Fruit fly (Drosophila melanogaster) whole organism, embryonic: Measurements from ENCODE around the gene UbcE2M.
A peak's percentile ranks its signal among the peaks of the same experiment; 100 is the strongest.

ENCODE experiments used
- ATbp ChIP-seq: fragments of 200-800 bp; sonication (Bioruptor generic); optimal IDR thresholded peaks from 2 replicates; lab custom pipeline; 2017; ENCODE audit warnings: missing biosample characterization, mild to moderate bottlenecking, missing genetic modification characterization, missing genetic modification reagents
- CG1024 ChIP-seq: fragments of 200-800 bp; sonication (Bioruptor generic); IDR thresholded peaks from 2 replicates; pipeline ENCODE4 v1.3.6; 2022; ENCODE audit warnings: missing biosample characterization, missing genetic modification characterization
- CG10979 ChIP-seq: fragments of 200-800 bp; sonication (Bioruptor generic); optimal IDR thresholded peaks from 2 replicates; lab custom pipeline; 2018; ENCODE audit warnings: missing biosample characterization, mild to moderate bottlenecking, missing genetic modification characterization, moderate library complexity
- CG11504 ChIP-seq: fragments of 200-800 bp; sonication (Bioruptor generic); optimal IDR thresholded peaks from 3 replicates; lab custom pipeline; 2019; ENCODE audit warnings: missing biosample characterization, mild to moderate bottlenecking, missing genetic modification characterization, moderate library complexity
- CG12391 ChIP-seq: fragments of 200-800 bp; sonication (Bioruptor generic); optimal IDR thresholded peaks from 3 replicates; lab custom pipeline; 2018; ENCODE audit warnings: missing biosample characterization, mild to moderate bottlenecking, missing genetic modification characterization, moderate library complexity
- CG12942 ChIP-seq: fragments of 200-800 bp; sonication (Bioruptor generic); optimal IDR thresholded peaks from 3 replicates; lab custom pipeline; 2016; ENCODE audit warnings: missing biosample characterization, missing genetic modification characterization
- CG15073 ChIP-seq: fragments of 200-800 bp; sonication (Bioruptor generic); optimal IDR thresholded peaks from 2 replicates; lab custom pipeline; 2016; ENCODE audit warnings: missing biosample characterization, missing genetic modification characterization
- CG17612 ChIP-seq: fragments of 200-800 bp; sonication (Bioruptor generic); IDR thresholded peaks from 2 replicates; pipeline ENCODE4 v1.3.6; 2022; ENCODE audit warnings: missing biosample characterization, missing genetic modification characterization
- CG17912 ChIP-seq: fragments of 200-800 bp; sonication (Bioruptor generic); optimal IDR thresholded peaks from 2 replicates; lab custom pipeline; 2018; ENCODE audit warnings: missing biosample characterization, mild to moderate bottlenecking, missing genetic modification characterization
- CG18011 ChIP-seq: fragments of 200-800 bp; sonication (Bioruptor generic); optimal IDR thresholded peaks from 2 replicates; lab custom pipeline; 2017; ENCODE audit warnings: missing biosample characterization, missing genetic modification characterization, mild to moderate bottlenecking, moderate library complexity, missing genotype
- CG3281 ChIP-seq: fragments of 200-800 bp; sonication (Bioruptor generic); optimal IDR thresholded peaks from 3 replicates; lab custom pipeline; 2017; ENCODE audit warnings: missing biosample characterization, mild to moderate bottlenecking, missing genetic modification characterization
- CG34422 ChIP-seq: fragments of 200-800 bp; sonication (Bioruptor generic); IDR thresholded peaks from 3 replicates; pipeline ENCODE4 v1.3.6; 2022; ENCODE audit warnings: missing biosample characterization, missing genetic modification characterization
- CG42726 ChIP-seq: fragments of 200-800 bp; sonication (Bioruptor generic); IDR thresholded peaks from 2 replicates; pipeline ENCODE4 v1.3.6; 2022; ENCODE audit warnings: missing biosample characterization, missing genetic modification characterization; ENCODE audit not compliant: partially characterized antibody
- CG4424 ChIP-seq: fragments of 200-800 bp; sonication (Bioruptor generic); optimal IDR thresholded peaks from 3 replicates; lab custom pipeline; 2016; ENCODE audit warnings: missing biosample characterization, missing genetic modification characterization
- CG4617 ChIP-seq: fragments of 200-800 bp; sonication (Bioruptor generic); optimal IDR thresholded peaks from 3 replicates; lab custom pipeline; 2016; ENCODE audit warnings: missing biosample characterization, missing genetic modification characterization, borderline replicate concordance
- CG6272 ChIP-seq: fragments of 200-800 bp; sonication (Bioruptor generic); IDR thresholded peaks from 2 replicates; pipeline ENCODE4 v1.3.6; 2022; ENCODE audit warnings: missing biosample characterization, missing genetic modification characterization
- CG6683 ChIP-seq: fragments of 200-800 bp; sonication (Bioruptor generic); optimal IDR thresholded peaks from 2 replicates; lab custom pipeline; 2017; ENCODE audit warnings: missing biosample characterization, mild to moderate bottlenecking, missing genetic modification characterization, missing genetic modification reagents
- CG7271 ChIP-seq: fragments of 200-800 bp; sonication (Bioruptor generic); optimal IDR thresholded peaks from 2 replicates; lab custom pipeline; 2018; ENCODE audit warnings: missing biosample characterization, mild to moderate bottlenecking, missing genetic modification characterization, moderate library complexity
- CrebB ChIP-seq: fragments of 200-800 bp; sonication (Bioruptor generic); optimal IDR thresholded peaks from 3 replicates; lab custom pipeline; 2018; ENCODE audit warnings: missing biosample characterization, mild to moderate bottlenecking, missing genetic modification characterization
- Deaf1 ChIP-seq: fragments of 200-800 bp; optimal IDR thresholded peaks from 3 replicates; lab custom pipeline; 2019; ENCODE audit warnings: missing biosample characterization, mild to moderate bottlenecking, missing genetic modification characterization, moderate library complexity
- Dip2 ChIP-seq: fragments of 200-800 bp; sonication (Bioruptor generic); IDR thresholded peaks from 2 replicates; pipeline ENCODE4 v1.3.6; 2022; ENCODE audit warnings: missing biosample characterization, missing genetic modification characterization
- Dp ChIP-seq: fragments of 200-800 bp; sonication (Bioruptor generic); optimal IDR thresholded peaks from 2 replicates; lab custom pipeline; 2018; ENCODE audit warnings: missing biosample characterization, mild to moderate bottlenecking, missing genetic modification characterization, moderate library complexity
- Elba2 ChIP-seq: fragments of 200-800 bp; sonication (Bioruptor generic); optimal IDR thresholded peaks from 3 replicates; lab custom pipeline; 2016; ENCODE audit warnings: missing biosample characterization, missing genetic modification characterization
- Fer1 ChIP-seq: fragments of 200-800 bp; sonication (Bioruptor generic); optimal IDR thresholded peaks from 2 replicates; lab custom pipeline; 2017; ENCODE audit warnings: missing biosample characterization, mild to moderate bottlenecking, missing genetic modification characterization
- H2.0 ChIP-seq: fragments of 200-800 bp; sonication (Bioruptor generic); IDR thresholded peaks from 2 replicates; pipeline ENCODE4 v1.3.6; 2022; ENCODE audit warnings: missing biosample characterization, missing genetic modification characterization
- HHEX ChIP-seq: fragments of 200-800 bp; sonication (Bioruptor generic); optimal IDR thresholded peaks from 3 replicates; lab custom pipeline; 2017; ENCODE audit warnings: missing biosample characterization, mild to moderate bottlenecking, missing genetic modification characterization, missing genetic modification reagents
- MESR4 ChIP-seq: fragments of 200-800 bp; sonication (Bioruptor generic); optimal IDR thresholded peaks from 2 replicates; lab custom pipeline; 2018; ENCODE audit warnings: missing biosample characterization, mild to moderate bottlenecking, missing genetic modification characterization, moderate library complexity
- Meics ChIP-seq: fragments of 200-800 bp; sonication (Bioruptor generic); optimal IDR thresholded peaks from 2 replicates; lab custom pipeline; 2017; ENCODE audit warnings: missing biosample characterization, mild to moderate bottlenecking, missing genetic modification characterization
- ab ChIP-seq: fragments of 200-800 bp; sonication (Bioruptor generic); optimal IDR thresholded peaks from 2 replicates; lab custom pipeline; 2016; ENCODE audit warnings: missing biosample characterization, missing genetic modification characterization
- cato ChIP-seq: fragments of 200-800 bp; sonication (Bioruptor generic); optimal IDR thresholded peaks from 2 replicates; lab custom pipeline; 2016; ENCODE audit warnings: missing biosample characterization, missing genetic modification characterization, borderline replicate concordance
- chif ChIP-seq, 2 experiments: fragments of 200-800 bp; sonication (Bioruptor generic); optimal IDR thresholded peaks; 3 replicates each; lab custom pipeline; 2016; ENCODE audit warnings: missing biosample characterization in 2 of 2, missing genetic modification characterization in 2 of 2
- ci ChIP-seq: fragments of 200-800 bp; sonication (Bioruptor generic); IDR thresholded peaks from 3 replicates; pipeline ENCODE4 v1.3.6; 2022; ENCODE audit warnings: missing biosample characterization, missing genetic modification characterization
- cwo ChIP-seq: fragments of 200-800 bp; sonication (Bioruptor generic); optimal IDR thresholded peaks from 3 replicates; lab custom pipeline; 2017; ENCODE audit warnings: missing biosample characterization, missing genetic modification characterization, mild to moderate bottlenecking, moderate library complexity, missing genetic modification reagents
- dati ChIP-seq: fragments of 200-800 bp; sonication (Bioruptor generic); IDR thresholded peaks from 2 replicates; pipeline ENCODE4 v1.3.6; 2022; ENCODE audit warnings: missing biosample characterization, missing genetic modification characterization
- dpn ChIP-seq, 2 experiments: fragments of 200-800 bp; sonication (Bioruptor generic); optimal IDR thresholded peaks; 3 replicates each; lab custom pipeline; 2016; ENCODE audit warnings: missing biosample characterization in 2 of 2, missing genetic modification characterization in 2 of 2
- eyg ChIP-seq: fragments of 200-800 bp; sonication (Bioruptor generic); optimal IDR thresholded peaks from 3 replicates; lab custom pipeline; 2016; ENCODE audit warnings: missing biosample characterization, missing genetic modification characterization
- gcm ChIP-seq: fragments of 200-800 bp; sonication (Bioruptor generic); optimal IDR thresholded peaks from 2 replicates; lab custom pipeline; 2019; ENCODE audit warnings: missing biosample characterization, mild to moderate bottlenecking, missing genetic modification characterization, moderate library complexity
- gem ChIP-seq: fragments of 200-800 bp; sonication (Bioruptor generic); optimal IDR thresholded peaks from 2 replicates; lab custom pipeline; 2019; ENCODE audit warnings: missing biosample characterization, mild to moderate bottlenecking, missing genetic modification characterization, moderate library complexity
- h ChIP-seq: fragments of >200 bp; optimal IDR thresholded peaks from 2 replicates; lab custom pipeline; 2017
- hb ChIP-seq: fragments of 200-800 bp; sonication (Bioruptor generic); IDR thresholded peaks from 3 replicates; pipeline ENCODE4 v1.3.6; 2022; ENCODE audit warnings: missing biosample characterization, missing genetic modification characterization; ENCODE audit not compliant: partially characterized antibody
- hbn ChIP-seq: fragments of 200-800 bp; sonication (Bioruptor generic); IDR thresholded peaks from 2 replicates; pipeline ENCODE4 v1.3.6; 2022; ENCODE audit warnings: missing biosample characterization, missing genetic modification characterization; ENCODE audit not compliant: partially characterized antibody
- klu ChIP-seq: fragments of 200-800 bp; sonication (Bioruptor generic); IDR thresholded peaks from 2 replicates; pipeline ENCODE4 v1.3.6; 2022; ENCODE audit warnings: missing biosample characterization, missing genetic modification characterization
- kni ChIP-seq: fragments of 200-800 bp; sonication (Bioruptor generic); optimal IDR thresholded peaks from 3 replicates; lab custom pipeline; 2017; ENCODE audit warnings: mild to moderate bottlenecking, missing biosample characterization, missing genetic modification reagents, missing genetic modification characterization
- lola ChIP-seq, 3 experiments: fragments of >200 bp in 2 of 3; fragments of 200-800 bp in 1 of 3; sonication (Bioruptor generic) in 1 of 3; optimal IDR thresholded peaks; 2 replicates each; lab custom pipeline; 2017 to 2019; ENCODE audit warnings: missing biosample characterization in 3 of 3, missing genetic modification characterization in 3 of 3, mild to moderate bottlenecking in 1 of 3, moderate library complexity in 1 of 3
- nmo ChIP-seq: fragments of 200-800 bp; sonication (Bioruptor generic); optimal IDR thresholded peaks from 2 replicates; lab custom pipeline; 2018; ENCODE audit warnings: missing biosample characterization, mild to moderate bottlenecking, missing genetic modification characterization, moderate library complexity
- ranshi ChIP-seq: fragments of 200-800 bp; sonication (Bioruptor generic); IDR thresholded peaks from 2 replicates; pipeline ENCODE4 v1.3.6; 2022; ENCODE audit warnings: missing biosample characterization, missing genetic modification characterization
- sim ChIP-seq: fragments of 200-800 bp; sonication (Bioruptor generic); IDR thresholded peaks from 2 replicates; pipeline ENCODE4 v1.3.6; 2022; ENCODE audit warnings: missing biosample characterization, missing genetic modification characterization
- sna ChIP-seq: fragments of 200-800 bp; sonication (Bioruptor generic); IDR thresholded peaks from 2 replicates; pipeline ENCODE4 v1.3.6; 2022; ENCODE audit warnings: missing biosample characterization, missing genetic modification characterization; ENCODE audit not compliant: partially characterized antibody

Gene UbcE2M

dm6 chr3L:8177795-8178564 is 19.8 kb downstream of the UbcE2M start, which contains the start of gene Nmt (continued):
- TF ChIP-seq CG4617 (GFP tag; lab: Kevin White, UChicago) (peak; percentile 20), CG17912 (no peak), CG6683 (no peak), MESR4 (GFP tag; lab: Kevin White, UChicago) (peak; percentile 45), CG18011 (GFP tag; lab: Kevin White, UChicago) (no peak), ranshi (GFP tag; lab: Robert Waterston, UW) (peak; percentile 14; the same call in 1 of the 2 replicates), cato (no peak), CG11504 (tag; lab: Kevin White, UChicago) (no peak), ci (GFP tag; lab: Robert Waterston, UW) (peak; percentile 64; the same call in 1 of the 3 replicates), eyg (GFP tag; lab: Kevin White, UChicago) (no peak), sna (GFP tag; lab: Robert Waterston, UW) (peak; percentile 75), CrebB (tag; lab: Kevin White, UChicago) (no peak), sim (GFP tag; lab: Robert Waterston, UW) (no peak), CG42726 (GFP tag; lab: Robert Waterston, UW) (peak; percentile 35; the same call in 1 of the 2 replicates), hbn (peak; percentile 86), gem (tag; lab: Kevin White, UChicago) (no peak), chif (GFP tag; optimal IDR thresholded peaks at IDR 0.05; lab: Kevin White, UChicago) (no peak), CG12942 (GFP tag; lab: Kevin White, UChicago) (peak; percentile 14), dpn (GFP tag; optimal IDR thresholded peaks at IDR 0.05; lab: Kevin White, UChicago) (peak in 1 of 2 experiments; percentile 26), ab (GFP tag; lab: Kevin White, UChicago) (no peak), gcm (GFP tag; lab: Kevin White, UChicago) (no peak), Meics (GFP tag; lab: Kevin White, UChicago) (no peak), nmo (GFP tag; lab: Kevin White, UChicago) (no peak), lola (GFP tag; optimal IDR thresholded peaks at IDR 0.05; lab: Kevin White, UChicago) (peak in 1 of 3 experiments; percentile 5), klu (GFP tag; lab: Robert Waterston, UW) (no peak), CG10979 (no peak), CG4424 (GFP tag; lab: Kevin White, UChicago) (peak; percentile 27), Dp (GFP tag; lab: Kevin White, UChicago) (peak; percentile 79), h (lab: Kevin White, UChicago) (no peak), CG3281 (GFP tag; lab: Kevin White, UChicago) (no peak), Elba2 (no peak), CG34422 (GFP tag; lab: Robert Waterston, UW) (peak; percentile 68; the same call in 1 of the 3 replicates), HHEX (GFP tag; lab: Kevin White, UChicago) (no peak), cwo (GFP tag; lab: Kevin White, UChicago) (no peak), dati (GFP tag; lab: Robert Waterston, UW) (no peak), hb (0 out of 3 replicates have a peak, but pooled peaks have one; percentile 24), CG1024 (GFP tag; lab: Robert Waterston, UW) (no peak), CG17612 (GFP tag; lab: Robert Waterston, UW) (no peak), kni (GFP tag; lab: Kevin White, UChicago) (no peak), CG6272 (GFP tag; lab: Robert Waterston, UW) (no peak), CG15073 (no peak), CG12391 (peak; percentile 22), ATbp (no peak), Deaf1 (tag; lab: Kevin White, UChicago) (no peak), Fer1 (GFP tag; lab: Kevin White, UChicago) (no peak), CG7271 (tag; lab: Kevin White, UChicago) (no peak), Dip2 (no peak), H2.0 (peak; percentile 64; the same call in 1 of the 2 replicates)
